Fruit fly (Drosophila melanogaster): ENCODE data around the gene fzy.

- no peak for TF ChIP-seq CG8478 (optimal IDR thresholded peaks at IDR 0.05)
- TF ChIP-seq CTCF (optimal IDR thresholded peaks at IDR 0.05) = peak in 1 of 2 experiments; percentile 6
Measured at dm6 chr2L:16284306-16285299, 26.2 kb upstream of the fzy start.

All from S2 (cell line).